Worm (Caenorhabditis elegans) whole organism, L3 larva: Measurements from ENCODE around the gene K10B3.1.

ENCODE experiments used
- R02D3.7 ChIP-seq: fragments of 150-350 bp; optimal IDR thresholded peaks from 2 replicates; lab custom pipeline; 2014; ENCODE audit warnings: missing biosample characterization, missing genetic modification characterization
- aly-2 ChIP-seq: fragments of 150-350 bp; optimal IDR thresholded peaks from 2 replicates; lab custom pipeline; 2014; ENCODE audit warnings: missing biosample characterization, missing genetic modification characterization
- ama-1 ChIP-seq: fragments of 150-350 bp; optimal IDR thresholded peaks from 2 replicates; lab custom pipeline; 2018
- ceh-16 ChIP-seq: sonication (generic microtip); optimal IDR thresholded peaks from 2 replicates; lab custom pipeline; 2017; ENCODE audit warnings: missing biosample characterization, missing genetic modification characterization
- ceh-28 ChIP-seq: fragments of 150-350 bp; optimal IDR thresholded peaks from 2 replicates; lab custom pipeline; 2014; ENCODE audit warnings: missing biosample characterization, missing genetic modification reagents, missing genetic modification characterization
- ceh-82 ChIP-seq: fragments of 150-350 bp; optimal IDR thresholded peaks from 2 replicates; lab custom pipeline; 2014; ENCODE audit warnings: missing biosample characterization, missing genetic modification characterization
- ceh-9 ChIP-seq: sonication (generic microtip); optimal IDR thresholded peaks from 2 replicates; lab custom pipeline; 2018; ENCODE audit warnings: missing biosample characterization, missing genetic modification characterization
- daf-12 ChIP-seq: fragments of 150-350 bp; optimal IDR thresholded peaks from 2 replicates; lab custom pipeline; 2014; ENCODE audit warnings: missing biosample characterization, missing genetic modification reagents, missing genetic modification characterization
- egl-27 ChIP-seq: sonication (generic microtip); optimal IDR thresholded peaks from 4 replicates; lab custom pipeline; 2017; ENCODE audit warnings: missing biosample characterization, missing genetic modification reagents, missing genetic modification characterization
- egl-5 ChIP-seq: fragments of 150-350 bp; optimal IDR thresholded peaks from 2 replicates; lab custom pipeline; 2017; ENCODE audit warnings: missing biosample characterization, missing genetic modification reagents, missing genetic modification characterization, inconsistent platforms
- elt-1 ChIP-seq: fragments of 150-350 bp; optimal IDR thresholded peaks from 2 replicates; lab custom pipeline; 2014; ENCODE audit warnings: missing biosample characterization, missing genetic modification characterization
- elt-2 ChIP-seq: sonication (generic microtip); optimal IDR thresholded peaks from 2 replicates; lab custom pipeline; 2016; ENCODE audit warnings: missing genetic modification reagents, mild to moderate bottlenecking, missing genetic modification characterization, missing compliant biosample characterization
- eor-1 ChIP-seq, 2 experiments: fragments of 150-350 bp; optimal IDR thresholded peaks; 2 replicates each; lab custom pipeline; 2014 to 2018; ENCODE audit warnings: missing biosample characterization in 2 of 2, missing genetic modification characterization in 2 of 2
- fkh-10 ChIP-seq: sonication (generic microtip); optimal IDR thresholded peaks from 2 replicates; lab custom pipeline; 2017; ENCODE audit warnings: missing biosample characterization, missing genetic modification reagents, missing genetic modification characterization
- fos-1 ChIP-seq: fragments of 150-350 bp; optimal IDR thresholded peaks from 2 replicates; lab custom pipeline; 2014; ENCODE audit warnings: missing biosample characterization, missing genetic modification characterization
- hmg-11 ChIP-seq: sonication (generic microtip); optimal IDR thresholded peaks from 2 replicates; lab custom pipeline; 2016; ENCODE audit warnings: missing genetic modification characterization, missing compliant biosample characterization
- jun-1 ChIP-seq: fragments of 150-350 bp; optimal IDR thresholded peaks from 2 replicates; lab custom pipeline; 2014; ENCODE audit warnings: missing biosample characterization, missing genetic modification reagents, missing genetic modification characterization
- lin-15B ChIP-seq: fragments of 150-350 bp; optimal IDR thresholded peaks from 2 replicates; lab custom pipeline; 2014; ENCODE audit warnings: missing biosample characterization, missing genetic modification characterization
- lin-39 ChIP-seq: fragments of 150-350 bp; optimal IDR thresholded peaks from 2 replicates; lab custom pipeline; 2018; ENCODE audit warnings: missing biosample characterization, missing genetic modification reagents, missing genetic modification characterization
- lsy-12 ChIP-seq: sonication (generic microtip); optimal IDR thresholded peaks from 2 replicates; lab custom pipeline; 2016; ENCODE audit warnings: mild to moderate bottlenecking, missing genetic modification characterization, missing compliant biosample characterization
- nfya-1 ChIP-seq: sonication (generic microtip); optimal IDR thresholded peaks from 2 replicates; lab custom pipeline; 2017; ENCODE audit warnings: missing genetic modification characterization, mild to moderate bottlenecking, missing compliant biosample characterization, antibody characterized with exemption, moderate library complexity; ENCODE audit not compliant: insufficient read depth
- nhr-23 ChIP-seq: fragments of 150-350 bp; optimal IDR thresholded peaks from 2 replicates; lab custom pipeline; 2014; ENCODE audit warnings: missing biosample characterization, missing genetic modification reagents, missing genetic modification characterization
- nhr-25 ChIP-seq: sonication (generic microtip); optimal IDR thresholded peaks from 2 replicates; lab custom pipeline; 2017; ENCODE audit warnings: missing biosample characterization, missing genetic modification characterization
- nhr-28 ChIP-seq: fragments of 150-350 bp; optimal IDR thresholded peaks from 2 replicates; lab custom pipeline; 2014; ENCODE audit warnings: missing biosample characterization, missing genetic modification characterization
- nhr-43 ChIP-seq: sonication (generic microtip); optimal IDR thresholded peaks from 2 replicates; lab custom pipeline; 2016; ENCODE audit warnings: mild to moderate bottlenecking, missing genetic modification characterization, missing compliant biosample characterization; ENCODE audit not compliant: poor library complexity, severe bottlenecking
- nhr-67 ChIP-seq: fragments of 150-350 bp; optimal IDR thresholded peaks from 2 replicates; lab custom pipeline; 2014; ENCODE audit warnings: missing biosample characterization, missing genetic modification characterization
- nhr-76 ChIP-seq: fragments of 150-350 bp; sonication (generic microtip); optimal IDR thresholded peaks from 5 replicates; lab custom pipeline; 2014; ENCODE audit warnings: missing biosample characterization, missing genetic modification characterization
- nhr-77 ChIP-seq: fragments of 150-350 bp; optimal IDR thresholded peaks from 2 replicates; lab custom pipeline; 2014; ENCODE audit warnings: missing biosample characterization, missing genetic modification characterization
- pha-4 ChIP-seq: fragments of 150-350 bp; optimal IDR thresholded peaks from 2 replicates; lab custom pipeline; 2014; ENCODE audit warnings: missing biosample characterization, missing genetic modification reagents, missing genetic modification characterization
- pqm-1 ChIP-seq: fragments of 150-350 bp; optimal IDR thresholded peaks from 2 replicates; lab custom pipeline; 2017; ENCODE audit warnings: missing biosample characterization, missing genetic modification characterization, inconsistent platforms
- sea-2 ChIP-seq: fragments of 150-350 bp; sonication (generic microtip); optimal IDR thresholded peaks from 4 replicates; lab custom pipeline; 2014; ENCODE audit warnings: missing biosample characterization, missing genetic modification reagents, missing genetic modification characterization
- skn-1 ChIP-seq: fragments of 150-350 bp; optimal IDR thresholded peaks from 2 replicates; lab custom pipeline; 2014; ENCODE audit warnings: missing biosample characterization, missing genetic modification characterization
- snpc-4 ChIP-seq: fragments of 150-350 bp; optimal IDR thresholded peaks from 2 replicates; lab custom pipeline; 2014; ENCODE audit warnings: missing biosample characterization, missing genetic modification characterization
- tbx-2 ChIP-seq: sonication (generic microtip); optimal IDR thresholded peaks from 2 replicates; lab custom pipeline; 2016; ENCODE audit warnings: mild to moderate bottlenecking, missing genetic modification characterization, missing compliant biosample characterization
- zag-1 ChIP-seq: fragments of 150-350 bp; optimal IDR thresholded peaks from 2 replicates; lab custom pipeline; 2014; ENCODE audit warnings: missing biosample characterization, missing genetic modification characterization
- ztf-11 ChIP-seq: fragments of 150-350 bp; optimal IDR thresholded peaks from 2 replicates; lab custom pipeline; 2014; ENCODE audit warnings: missing biosample characterization, missing genetic modification characterization
- ztf-4 ChIP-seq: fragments of 150-350 bp; optimal IDR thresholded peaks from 2 replicates; lab custom pipeline; 2014; ENCODE audit warnings: missing biosample characterization, missing genetic modification characterization

The K10B3.1 gene

ce11 chrX:3101562-3101961, 33.7 kb upstream of the K10B3.1 start:
- peak; percentile 66 for TF ChIP-seq pha-4 (tag; lab: Kevin White, UChicago)
- peak; percentile 59 for TF ChIP-seq egl-5 (tag; lab: Kevin White, UChicago)
- no peak for TF ChIP-seq nhr-25 (tag; lab: Kevin White, UChicago)

- TF ChIP-seq tbx-2 (tag; lab: Kevin White, UChicago) (no peak), skn-1 (tag; lab: Kevin White, UChicago) (peak; percentile 10), elt-2 (tag; lab: Kevin White, UChicago) (peak; percentile 90), ceh-28 (tag; lab: Kevin White, UChicago) (peak; percentile 2), jun-1 (peak; percentile 58), ceh-16 (tag; lab: Kevin White, UChicago) (no peak), nhr-25 (tag; lab: Kevin White, UChicago) (no peak), pha-4 (tag; lab: Kevin White, UChicago) (peak; percentile 84), egl-5 (tag; lab: Kevin White, UChicago) (peak; percentile 55), pqm-1 (tag; lab: Kevin White, UChicago) (peak; percentile 87)
- TF ChIP-seq, all 47 proteins: peak for 7
Observed at ce11 chrX:3102165-3102564, 33.1 kb upstream of the K10B3.1 start, which contains the start of gene ztf-13. ztf-13 (minus strand) TSS chrX:3102175.

- TF ChIP-seq elt-2 (tag; lab: Kevin White, UChicago) (peak; percentile 28), ztf-4 (tag; lab: Kevin White, UChicago) (no peak), hmg-11 (tag; lab: Kevin White, UChicago) (peak; percentile 48), snpc-4 (tag; lab: Kevin White, UChicago) (peak; percentile 1), ztf-11 (tag; lab: Kevin White, UChicago) (no peak), ceh-28 (tag; lab: Kevin White, UChicago) (peak; percentile 21), lin-39 (tag; lab: Kevin White, UChicago) (peak; percentile 67), egl-5 (tag; lab: Kevin White, UChicago) (peak; percentile 7), nhr-28 (tag; lab: Kevin White, UChicago) (no peak), nfya-1 (tag; lab: Kevin White, UChicago) (peak; percentile 63), pqm-1 (tag; lab: Kevin White, UChicago) (no peak)
Observed at ce11 chrX:3102817-3103216, 32.5 kb upstream of the K10B3.1 start.

- TF ChIP-seq pqm-1 (tag; lab: Kevin White, UChicago) (peak; percentile 11), fos-1 (tag; lab: Kevin White, UChicago) (no peak), nhr-25 (tag; lab: Kevin White, UChicago) (peak; percentile 81), nhr-28 (tag; lab: Kevin White, UChicago) (no peak), zag-1 (no peak), daf-12 (tag; lab: Kevin White, UChicago) (no peak), eor-1 (tag; optimal IDR thresholded peaks at IDR 0.05; lab: Kevin White, UChicago) (no peak), ceh-28 (tag; lab: Kevin White, UChicago) (no peak), fkh-10 (GFP tag; lab: Kevin White, UChicago) (no peak), hmg-11 (tag; lab: Kevin White, UChicago) (peak; percentile 65), egl-5 (tag; lab: Kevin White, UChicago) (peak; percentile 73), elt-2 (tag; lab: Kevin White, UChicago) (peak; percentile 50), nhr-67 (no peak), lin-15B (peak; percentile 47), skn-1 (tag; lab: Kevin White, UChicago) (peak; percentile 4), nhr-43 (tag; lab: Kevin White, UChicago) (peak; percentile 46), ceh-9 (no peak), jun-1 (no peak), ama-1 (lab: Kevin White, UChicago) (peak; percentile 33), ceh-16 (tag; lab: Kevin White, UChicago) (no peak), lin-39 (tag; lab: Kevin White, UChicago) (peak; percentile 77), sea-2 (GFP tag; lab: Kevin White, UChicago) (no peak), aly-2 (tag; lab: Kevin White, UChicago) (no peak), nhr-77 (tag; lab: Kevin White, UChicago) (no peak), R02D3.7 (tag; lab: Kevin White, UChicago) (no peak), ceh-82 (tag; lab: Kevin White, UChicago) (no peak), nhr-76 (no peak), egl-27 (no peak), nfya-1 (tag; lab: Kevin White, UChicago) (peak; percentile 73), snpc-4 (tag; lab: Kevin White, UChicago) (peak; percentile 78), nhr-23 (tag; lab: Kevin White, UChicago) (peak; percentile 54), lsy-12 (tag; lab: Kevin White, UChicago) (no peak), pha-4 (tag; lab: Kevin White, UChicago) (peak; percentile 87), elt-1 (no peak)
- TF ChIP-seq, all 47 proteins: peak for 14
Observed at ce11 chrX:3106137-3106536, 29.1 kb upstream of the K10B3.1 start, which contains the start of gene K10B3.5. K10B3.5 (minus strand) TSS chrX:3106479.
